Fruit fly (Drosophila melanogaster) whole organism, prepupa: ENCODE measurements around the gene CG1116.

Experiments used
- Blimp-1 ChIP-seq: fragments of 200-800 bp; sonication (Bioruptor generic); optimal IDR thresholded peaks from 3 replicates; lab custom pipeline; 2017; ENCODE audit warnings: missing biosample characterization, missing genetic modification characterization, mild to moderate bottlenecking, moderate library complexity, missing genetic modification reagents
- CG10631 ChIP-seq: fragments of 200-800 bp; sonication (Bioruptor generic); optimal IDR thresholded peaks from 2 replicates; lab custom pipeline; 2016; ENCODE audit warnings: missing biosample characterization, missing genetic modification characterization
- CG10669 ChIP-seq: fragments of 200-800 bp; sonication (Bioruptor generic); optimal IDR thresholded peaks from 3 replicates; lab custom pipeline; 2018; ENCODE audit warnings: missing biosample characterization, mild to moderate bottlenecking, missing genetic modification characterization, moderate library complexity
- CG11762 ChIP-seq: fragments of 200-800 bp; sonication (Bioruptor generic); optimal IDR thresholded peaks from 3 replicates; lab custom pipeline; 2016; ENCODE audit warnings: missing biosample characterization, missing genetic modification characterization; ENCODE audit not compliant: insufficient read depth
- CG15336 ChIP-seq: fragments of 200-800 bp; sonication (Bioruptor generic); IDR thresholded peaks from 2 replicates; pipeline ENCODE4 v1.3.6; 2022; ENCODE audit warnings: missing biosample characterization, missing genetic modification characterization
- CG1621 ChIP-seq: fragments of 200-800 bp; sonication (Bioruptor generic); optimal IDR thresholded peaks from 3 replicates; lab custom pipeline; 2018; ENCODE audit warnings: missing biosample characterization, mild to moderate bottlenecking, missing genetic modification characterization
- CG16779 ChIP-seq: fragments of 200-800 bp; sonication (Bioruptor generic); optimal IDR thresholded peaks from 3 replicates; lab custom pipeline; 2017; ENCODE audit warnings: missing biosample characterization, mild to moderate bottlenecking, missing genetic modification characterization
- CG31627 ChIP-seq: fragments of 200-800 bp; sonication (Bioruptor generic); optimal IDR thresholded peaks from 3 replicates; lab custom pipeline; 2016; ENCODE audit warnings: missing biosample characterization, missing genetic modification characterization
- CG32006 ChIP-seq: fragments of 200-800 bp; sonication (Bioruptor generic); optimal IDR thresholded peaks from 3 replicates; lab custom pipeline; 2017; ENCODE audit warnings: missing biosample characterization, mild to moderate bottlenecking, missing genetic modification characterization
- CG3919 ChIP-seq: fragments of 200-800 bp; sonication (Bioruptor generic); optimal IDR thresholded peaks from 3 replicates; lab custom pipeline; 2016; ENCODE audit warnings: missing biosample characterization, missing genetic modification characterization
- CG4318 ChIP-seq: fragments of 200-800 bp; sonication (Bioruptor generic); optimal IDR thresholded peaks from 3 replicates; lab custom pipeline; 2017; ENCODE audit warnings: missing biosample characterization, mild to moderate bottlenecking, missing genetic modification characterization
- CG6276 ChIP-seq: fragments of 200-800 bp; sonication (Bioruptor generic); optimal IDR thresholded peaks from 2 replicates; lab custom pipeline; 2017; ENCODE audit warnings: missing biosample characterization, mild to moderate bottlenecking, missing genetic modification characterization
- CG6792 ChIP-seq: fragments of 200-800 bp; sonication (Bioruptor generic); optimal IDR thresholded peaks from 3 replicates; lab custom pipeline; 2016; ENCODE audit warnings: missing biosample characterization, missing genetic modification characterization
- CG6808 ChIP-seq: fragments of 200-800 bp; sonication (Bioruptor generic); optimal IDR thresholded peaks from 3 replicates; lab custom pipeline; 2017; ENCODE audit warnings: missing biosample characterization, missing genetic modification characterization, mild to moderate bottlenecking, moderate library complexity, missing genetic modification reagents
- CG7368 ChIP-seq: fragments of 200-800 bp; sonication (Bioruptor generic); optimal IDR thresholded peaks from 3 replicates; lab custom pipeline; 2016; ENCODE audit warnings: missing biosample characterization, missing genetic modification characterization
- CG8119 ChIP-seq: fragments of 200-800 bp; sonication (Bioruptor generic); IDR thresholded peaks from 3 replicates; pipeline ENCODE4 v1.3.6; 2022; ENCODE audit warnings: missing biosample characterization, missing genetic modification characterization
- CG8319 ChIP-seq: fragments of 200-800 bp; sonication (Bioruptor generic); optimal IDR thresholded peaks from 3 replicates; lab custom pipeline; 2016; ENCODE audit warnings: missing biosample characterization, missing genetic modification characterization
- CG8632 ChIP-seq: fragments of 200-800 bp; sonication (Bioruptor generic); optimal IDR thresholded peaks from 3 replicates; lab custom pipeline; 2016; ENCODE audit warnings: missing biosample characterization, missing genetic modification characterization
- CG9139 ChIP-seq: fragments of 200-800 bp; sonication (Bioruptor generic); optimal IDR thresholded peaks from 3 replicates; lab custom pipeline; 2017; ENCODE audit warnings: missing biosample characterization, mild to moderate bottlenecking, missing genetic modification characterization
- Eip75B ChIP-seq: fragments of 200-800 bp; sonication (Bioruptor generic); optimal IDR thresholded peaks from 3 replicates; lab custom pipeline; 2016; ENCODE audit warnings: missing biosample characterization, missing genetic modification characterization
- Eip78C ChIP-seq: fragments of 200-800 bp; sonication (Bioruptor generic); peaks from one replicate; lab custom pipeline; 2016; ENCODE audit warnings: missing biosample characterization, missing genetic modification characterization
- Eip93F ChIP-seq: fragments of 200-800 bp; sonication (Bioruptor generic); optimal IDR thresholded peaks from 2 replicates; lab custom pipeline; 2016; ENCODE audit warnings: missing biosample characterization, mild to moderate bottlenecking, missing genetic modification characterization
- Ets96B ChIP-seq: fragments of 200-800 bp; optimal IDR thresholded peaks from 2 replicates; lab custom pipeline; 2019; ENCODE audit warnings: missing biosample characterization, mild to moderate bottlenecking, missing genetic modification characterization, moderate library complexity
- Gug ChIP-seq: fragments of 200-800 bp; sonication (Bioruptor generic); IDR thresholded peaks from 2 replicates; pipeline ENCODE4 v1.3.6; 2022; ENCODE audit warnings: missing biosample characterization, missing genetic modification characterization
- Hr39 ChIP-seq: fragments of 200-800 bp; sonication (Bioruptor generic); optimal IDR thresholded peaks from 2 replicates; lab custom pipeline; 2016; ENCODE audit warnings: missing biosample characterization, missing genetic modification characterization
- Met ChIP-seq: fragments of 200-800 bp; sonication (Bioruptor generic); optimal IDR thresholded peaks from 3 replicates; lab custom pipeline; 2016; ENCODE audit warnings: missing biosample characterization, missing genetic modification characterization
- OdsH ChIP-seq: fragments of 200-800 bp; sonication (Bioruptor generic); optimal IDR thresholded peaks from 3 replicates; lab custom pipeline; 2016; ENCODE audit warnings: missing biosample characterization, missing genetic modification characterization
- Smox ChIP-seq: fragments of 200-800 bp; sonication (Bioruptor generic); optimal IDR thresholded peaks from 3 replicates; lab custom pipeline; 2016; ENCODE audit warnings: missing biosample characterization, missing genetic modification characterization
- Sox14 ChIP-seq: fragments of 200-800 bp; sonication (Bioruptor generic); optimal IDR thresholded peaks from 3 replicates; lab custom pipeline; 2016; ENCODE audit warnings: missing biosample characterization, missing genetic modification characterization
- acj6 ChIP-seq: fragments of 200-800 bp; sonication (Bioruptor generic); optimal IDR thresholded peaks from 3 replicates; lab custom pipeline; 2016; ENCODE audit warnings: missing biosample characterization, missing genetic modification characterization
- dac ChIP-seq: fragments of 200-800 bp; sonication (Bioruptor generic); optimal IDR thresholded peaks from 2 replicates; lab custom pipeline; 2017; ENCODE audit warnings: missing biosample characterization, mild to moderate bottlenecking, missing genetic modification characterization
- dsx ChIP-seq: fragments of 200-800 bp; optimal IDR thresholded peaks from 3 replicates; lab custom pipeline; 2019; ENCODE audit warnings: missing biosample characterization, mild to moderate bottlenecking, missing genetic modification characterization, moderate library complexity; ENCODE audit not compliant: poor library complexity, severe bottlenecking
- esn ChIP-seq: fragments of 200-800 bp; sonication (Bioruptor generic); optimal IDR thresholded peaks from 2 replicates; lab custom pipeline; 2016; ENCODE audit warnings: missing biosample characterization, mild to moderate bottlenecking, missing genetic modification characterization, moderate library complexity
- fd85E ChIP-seq: fragments of 200-800 bp; sonication (Bioruptor generic); optimal IDR thresholded peaks from 3 replicates; lab custom pipeline; 2016; ENCODE audit warnings: missing biosample characterization, missing genetic modification characterization
- fkh ChIP-seq: fragments of 200-800 bp; sonication (Bioruptor generic); optimal IDR thresholded peaks from 3 replicates; lab custom pipeline; 2017; ENCODE audit warnings: missing biosample characterization, mild to moderate bottlenecking, missing genetic modification characterization, moderate library complexity
- pdm3 ChIP-seq: fragments of 200-800 bp; sonication (Bioruptor generic); optimal IDR thresholded peaks from 3 replicates; lab custom pipeline; 2016; ENCODE audit warnings: missing biosample characterization, missing genetic modification characterization
- salr ChIP-seq, 2 experiments: fragments of 200-800 bp; sonication (Bioruptor generic); optimal IDR thresholded peaks; 3 replicates each; lab custom pipeline; 2016 to 2018; ENCODE audit warnings: missing biosample characterization in 2 of 2, missing genetic modification characterization in 2 of 2, mild to moderate bottlenecking in 1 of 2
- spab ChIP-seq: fragments of 200-800 bp; sonication (Bioruptor generic); optimal IDR thresholded peaks from 2 replicates; lab custom pipeline; 2017; ENCODE audit warnings: missing biosample characterization, mild to moderate bottlenecking, missing genetic modification characterization, missing genetic modification reagents
- ss ChIP-seq, 2 experiments: fragments of 200-800 bp; sonication (Bioruptor generic); optimal IDR thresholded peaks; 2 replicates in 1 of 2; 3 replicates in 1 of 2; lab custom pipeline; 2017 to 2018; ENCODE audit warnings: mild to moderate bottlenecking in 2 of 2, missing biosample characterization in 2 of 2, missing genetic modification characterization in 2 of 2, moderate library complexity in 1 of 2
- svp ChIP-seq: fragments of 200-800 bp; sonication (Bioruptor generic); peaks from one replicate; lab custom pipeline; 2016; ENCODE audit warnings: missing biosample characterization, missing genetic modification characterization
- topi ChIP-seq: fragments of 200-800 bp; sonication (Bioruptor generic); optimal IDR thresholded peaks from 3 replicates; lab custom pipeline; 2016; ENCODE audit warnings: missing biosample characterization, missing genetic modification characterization
- vri ChIP-seq: fragments of 200-800 bp; sonication (Bioruptor generic); optimal IDR thresholded peaks from 3 replicates; lab custom pipeline; 2016; ENCODE audit warnings: missing biosample characterization, mild to moderate bottlenecking, missing genetic modification characterization

The CG1116 gene

dm6 chr3R:5256462-5257146 is 37.1 kb downstream of the CG1116 start, which contains the start of the genes Enoph and Hph (continued):
- TF ChIP-seq Hr39 (GFP tag; lab: Kevin White, UChicago), result peak; percentile 64
- peak; percentile 49 for TF ChIP-seq CG4318 (GFP tag; lab: Kevin White, UChicago)
- peak; percentile 68 for TF ChIP-seq Met (GFP tag; lab: Kevin White, UChicago)
- TF ChIP-seq ss (GFP tag; optimal IDR thresholded peaks at IDR 0.05; lab: Kevin White, UChicago), result peak in 1 of 2 experiments; percentile 57
- TF ChIP-seq Sox14 (GFP tag; lab: Kevin White, UChicago), result peak; percentile 76
- TF ChIP-seq Blimp-1, result no peak
- TF ChIP-seq CG3919 (GFP tag; lab: Kevin White, UChicago), result peak; percentile 73
- TF ChIP-seq vri, result no peak
- TF ChIP-seq fkh (GFP tag; lab: Kevin White, UChicago), result peak; percentile 64
- TF ChIP-seq dac, result peak; percentile 19
- peak; percentile 71 for TF ChIP-seq esn (GFP tag; lab: Kevin White, UChicago)
- TF ChIP-seq salr (GFP tag; optimal IDR thresholded peaks at IDR 0.05; lab: Kevin White, UChicago), result peak in 1 of 2 experiments; percentile 72
- peak; percentile 49 for TF ChIP-seq dsx (GFP tag; lab: Kevin White, UChicago)
- TF ChIP-seq CG9139 (GFP tag; lab: Kevin White, UChicago), result no peak
- peak; percentile 62 for TF ChIP-seq topi
- TF ChIP-seq Eip93F, result no peak
- 0 out of 2 replicates have a peak, but pooled peaks have one; percentile 21 for TF ChIP-seq CG15336 (GFP tag; lab: Robert Waterston, UW)
- TF ChIP-seq svp (GFP tag; lab: Kevin White, UChicago), result peak; percentile 80
- no peak for TF ChIP-seq CG6276 (GFP tag; lab: Kevin White, UChicago)
- peak; percentile 11 for TF ChIP-seq spab (GFP tag; lab: Kevin White, UChicago)
- peak; percentile 43 for TF ChIP-seq CG8319
- TF ChIP-seq Smox (GFP tag; lab: Kevin White, UChicago), result peak; percentile 71
- TF ChIP-seq Ets96B (tag; lab: Kevin White, UChicago), result peak; percentile 56
- peak; percentile 39 for TF ChIP-seq CG11762
- peak; percentile 76 for TF ChIP-seq CG31627 (GFP tag; lab: Kevin White, UChicago)
- TF ChIP-seq CG6792 (GFP tag; lab: Kevin White, UChicago), result peak; percentile 55
- peak; percentile 67 for TF ChIP-seq CG10669 (GFP tag; lab: Kevin White, UChicago)
- peak; percentile 77 for TF ChIP-seq CG32006 (GFP tag; lab: Kevin White, UChicago)
- no peak for TF ChIP-seq CG7368 (GFP tag; lab: Kevin White, UChicago)
- TF ChIP-seq OdsH (GFP tag; lab: Kevin White, UChicago), result peak; percentile 77
- peak; percentile 28 for TF ChIP-seq CG8632 (GFP tag; lab: Kevin White, UChicago)
- peak; percentile 58 for TF ChIP-seq Eip75B (GFP tag; lab: Kevin White, UChicago)
- peak; percentile 76 for TF ChIP-seq CG10631 (GFP tag; lab: Kevin White, UChicago)
- peak; percentile 71 for TF ChIP-seq Gug (GFP tag; lab: Robert Waterston, UW)
- peak; percentile 64 for TF ChIP-seq pdm3 (GFP tag; lab: Kevin White, UChicago)
- peak; percentile 74 for TF ChIP-seq acj6 (GFP tag; lab: Kevin White, UChicago)
- TF ChIP-seq CG16779 (tag; lab: Kevin White, UChicago), result no peak
- peak; percentile 53 for TF ChIP-seq CG6808
- peak; percentile 78 for TF ChIP-seq Eip78C (GFP tag; lab: Kevin White, UChicago)
- no peak for TF ChIP-seq fd85E
- TF ChIP-seq CG8119 (GFP tag; lab: Robert Waterston, UW), result peak; percentile 56; the same call in 2 of the 3 replicates
- TF ChIP-seq CG1621 (tag; lab: Kevin White, UChicago), result peak; percentile 7
- TF ChIP-seq, all 60 proteins: peak for 50
